Fruit fly (Drosophila melanogaster) whole organism, embryonic: ENCODE measurements around the gene Apoltp.

ENCODE experiments used
- Blimp-1 ChIP-seq: fragments of 200-800 bp; sonication (Bioruptor generic); optimal IDR thresholded peaks from 3 replicates; lab custom pipeline; 2018; ENCODE audit warnings: missing biosample characterization, missing genetic modification characterization, mild to moderate bottlenecking, moderate library complexity, missing genetic modification reagents
- CG10321 ChIP-seq: fragments of 200-800 bp; sonication (Bioruptor generic); IDR thresholded peaks from 2 replicates; pipeline ENCODE4 v1.3.6; 2022; ENCODE audit warnings: missing biosample characterization, missing genetic modification characterization
- CG10431 ChIP-seq: fragments of 200-800 bp; sonication (Bioruptor generic); optimal IDR thresholded peaks from 3 replicates; lab custom pipeline; 2018; ENCODE audit warnings: missing biosample characterization, mild to moderate bottlenecking, missing genetic modification characterization
- CG10565 ChIP-seq: fragments of 200-800 bp; sonication (Bioruptor generic); optimal IDR thresholded peaks from 3 replicates; lab custom pipeline; 2016; ENCODE audit warnings: missing biosample characterization, mild to moderate bottlenecking, missing genetic modification characterization
- CG11456 ChIP-seq: fragments of 200-800 bp; sonication (Bioruptor generic); IDR thresholded peaks from 3 replicates; pipeline ENCODE4 v1.3.6; 2022; ENCODE audit warnings: missing biosample characterization, missing genetic modification characterization
- CG12391 ChIP-seq: fragments of 200-800 bp; sonication (Bioruptor generic); optimal IDR thresholded peaks from 3 replicates; lab custom pipeline; 2018; ENCODE audit warnings: missing biosample characterization, mild to moderate bottlenecking, missing genetic modification characterization, moderate library complexity
- CG13287 ChIP-seq: fragments of 200-800 bp; sonication (Bioruptor generic); IDR thresholded peaks from 2 replicates; pipeline ENCODE4 v1.3.6; 2022; ENCODE audit warnings: missing biosample characterization, missing genetic modification characterization; ENCODE audit not compliant: partially characterized antibody
- CG14860 ChIP-seq: fragments of 200-800 bp; sonication (Bioruptor generic); IDR thresholded peaks from 3 replicates; pipeline ENCODE4 v1.3.6; 2022; ENCODE audit warnings: missing biosample characterization, missing genetic modification characterization; ENCODE audit not compliant: partially characterized antibody
- CG15269 ChIP-seq: fragments of 200-800 bp; sonication (Bioruptor generic); optimal IDR thresholded peaks from 2 replicates; lab custom pipeline; 2018; ENCODE audit warnings: missing biosample characterization, mild to moderate bottlenecking, missing genetic modification characterization, moderate library complexity
- CG16815 ChIP-seq: fragments of 200-800 bp; sonication (Bioruptor generic); optimal IDR thresholded peaks from 3 replicates; lab custom pipeline; 2017; ENCODE audit warnings: missing biosample characterization, mild to moderate bottlenecking, missing genetic modification characterization
- CG1832 ChIP-seq: fragments of 200-800 bp; sonication (Bioruptor generic); optimal IDR thresholded peaks from 2 replicates; lab custom pipeline; 2017; ENCODE audit warnings: missing biosample characterization, mild to moderate bottlenecking, missing genetic modification characterization, inconsistent platforms
- CG18764 ChIP-seq: fragments of 200-800 bp; sonication (Bioruptor generic); optimal IDR thresholded peaks from 3 replicates; lab custom pipeline; 2016; ENCODE audit warnings: missing biosample characterization, missing genetic modification characterization
- CG2678 ChIP-seq: fragments of 200-800 bp; sonication (Bioruptor generic); optimal IDR thresholded peaks from 3 replicates; lab custom pipeline; 2019; ENCODE audit warnings: missing biosample characterization, mild to moderate bottlenecking, missing genetic modification characterization, moderate library complexity
- CG3065 ChIP-seq: fragments of 200-800 bp; sonication (Bioruptor generic); optimal IDR thresholded peaks from 2 replicates; lab custom pipeline; 2016; ENCODE audit warnings: missing biosample characterization, missing genetic modification characterization
- CG4404 ChIP-seq: fragments of 200-800 bp; sonication (Bioruptor generic); IDR thresholded peaks from 2 replicates; pipeline ENCODE4 v1.3.6; 2022; ENCODE audit warnings: missing biosample characterization, missing genetic modification characterization
- CG4617 ChIP-seq: fragments of 200-800 bp; sonication (Bioruptor generic); optimal IDR thresholded peaks from 3 replicates; lab custom pipeline; 2016; ENCODE audit warnings: missing biosample characterization, missing genetic modification characterization, borderline replicate concordance
- CG4707 ChIP-seq: fragments of 200-800 bp; sonication (Bioruptor generic); optimal IDR thresholded peaks from 2 replicates; lab custom pipeline; 2018; ENCODE audit warnings: missing biosample characterization, mild to moderate bottlenecking, missing genetic modification characterization, moderate library complexity
- CG8089 ChIP-seq: fragments of 200-800 bp; sonication (Bioruptor generic); optimal IDR thresholded peaks from 3 replicates; lab custom pipeline; 2016; ENCODE audit warnings: missing biosample characterization, missing genetic modification characterization
- CG8281 ChIP-seq: fragments of 200-800 bp; sonication (Bioruptor generic); optimal IDR thresholded peaks from 2 replicates; lab custom pipeline; 2018; ENCODE audit warnings: missing biosample characterization, mild to moderate bottlenecking, missing genetic modification characterization, moderate library complexity
- CG8290 ChIP-seq, 3 experiments: fragments of 200-800 bp; sonication (Bioruptor generic); optimal IDR thresholded peaks; 2 replicates each; lab custom pipeline; 2016 to 2019; ENCODE audit warnings: missing biosample characterization in 3 of 3, missing genetic modification characterization in 3 of 3, mild to moderate bottlenecking in 2 of 3, moderate library complexity in 1 of 3
- CG9215 ChIP-seq: fragments of 200-800 bp; sonication (Bioruptor generic); IDR thresholded peaks from 2 replicates; pipeline ENCODE4 v1.3.6; 2022; ENCODE audit warnings: missing biosample characterization, missing genetic modification characterization
- ERR ChIP-seq: fragments of 200-800 bp; sonication (Bioruptor generic); optimal IDR thresholded peaks from 2 replicates; lab custom pipeline; 2016; ENCODE audit warnings: missing biosample characterization, missing genetic modification characterization
- Elba2 ChIP-seq: fragments of 200-800 bp; sonication (Bioruptor generic); optimal IDR thresholded peaks from 3 replicates; lab custom pipeline; 2016; ENCODE audit warnings: missing biosample characterization, missing genetic modification characterization
- HLH3B ChIP-seq: fragments of 200-800 bp; sonication (Bioruptor generic); IDR thresholded peaks from 2 replicates; pipeline ENCODE4 v1.3.6; 2022; ENCODE audit warnings: missing biosample characterization, missing genetic modification characterization
- Jarid2 ChIP-seq: fragments of 200-800 bp; sonication (Bioruptor generic); optimal IDR thresholded peaks from 3 replicates; lab custom pipeline; 2017; ENCODE audit warnings: mild to moderate bottlenecking, missing biosample characterization, missing genetic modification reagents, missing genetic modification characterization
- Lim3 ChIP-seq: fragments of 200-800 bp; sonication (Bioruptor generic); IDR thresholded peaks from 2 replicates; pipeline ENCODE4 v1.3.6; 2022; ENCODE audit warnings: missing biosample characterization, missing genetic modification characterization
- Lpt ChIP-seq: fragments of >200 bp; optimal IDR thresholded peaks from 2 replicates; lab custom pipeline; 2018; ENCODE audit warnings: missing biosample characterization, missing genetic modification characterization
- Max ChIP-seq: fragments of 200-800 bp; sonication (Bioruptor generic); optimal IDR thresholded peaks from 2 replicates; lab custom pipeline; 2016; ENCODE audit warnings: missing biosample characterization, mild to moderate bottlenecking, missing genetic modification characterization
- Med ChIP-seq: fragments of 200-800 bp; sonication (Bioruptor generic); peaks from one replicate; lab custom pipeline; 2016; ENCODE audit warnings: missing biosample characterization, missing genetic modification characterization, mild to moderate bottlenecking, inconsistent platforms, moderate library complexity
- NC2β ChIP-seq: fragments of 200-800 bp; sonication (Bioruptor generic); optimal IDR thresholded peaks from 2 replicates; lab custom pipeline; 2016; ENCODE audit warnings: missing biosample characterization, missing genetic modification characterization
- Rfx ChIP-seq: fragments of 200-800 bp; sonication (Bioruptor generic); IDR thresholded peaks from 2 replicates; pipeline ENCODE4 v1.3.6; 2022; ENCODE audit warnings: missing biosample characterization, missing genetic modification characterization
- Sry-β ChIP-seq: fragments of 200-800 bp; sonication (Bioruptor generic); optimal IDR thresholded peaks from 2 replicates; lab custom pipeline; 2018; ENCODE audit warnings: missing biosample characterization, mild to moderate bottlenecking, missing genetic modification characterization, moderate library complexity
- ase ChIP-seq: fragments of 200-800 bp; sonication (Bioruptor generic); IDR thresholded peaks from 3 replicates; pipeline ENCODE4 v1.3.6; 2022; ENCODE audit warnings: missing biosample characterization, missing genetic modification characterization
- bsh ChIP-seq, 2 experiments: fragments of 200-800 bp; sonication (Bioruptor generic); optimal IDR thresholded peaks; 2 replicates each; lab custom pipeline; 2017 to 2018; ENCODE audit warnings: mild to moderate bottlenecking in 2 of 2, missing biosample characterization in 2 of 2, missing genetic modification characterization in 2 of 2, moderate library complexity in 1 of 2
- btn ChIP-seq: fragments of 200-800 bp; sonication (Bioruptor generic); optimal IDR thresholded peaks from 2 replicates; lab custom pipeline; 2016; ENCODE audit warnings: missing biosample characterization, missing genetic modification characterization
- eve ChIP-seq, 2 experiments: fragments of >200 bp; optimal IDR thresholded peaks; 2 replicates each; lab custom pipeline; 2017; ENCODE audit warnings: missing biosample characterization in 2 of 2, missing genetic modification characterization in 2 of 2
- ftz-f1 ChIP-seq: fragments of 200-800 bp; sonication (Bioruptor generic); optimal IDR thresholded peaks from 2 replicates; lab custom pipeline; 2016; ENCODE audit warnings: missing biosample characterization, missing genetic modification characterization
- gsb-n ChIP-seq: fragments of 200-800 bp; sonication (Bioruptor generic); optimal IDR thresholded peaks from 3 replicates; lab custom pipeline; 2018; ENCODE audit warnings: missing biosample characterization, mild to moderate bottlenecking, missing genetic modification characterization
- hbn ChIP-seq: fragments of 200-800 bp; sonication (Bioruptor generic); IDR thresholded peaks from 2 replicates; pipeline ENCODE4 v1.3.6; 2022; ENCODE audit warnings: missing biosample characterization, missing genetic modification characterization; ENCODE audit not compliant: partially characterized antibody
- hkb ChIP-seq, 2 experiments: fragments of 200-800 bp in 1 of 2; fragments of >200 bp in 1 of 2; sonication (Bioruptor generic) in 1 of 2; IDR thresholded peaks in 1 of 2; optimal IDR thresholded peaks in 1 of 2; 2 replicates each; pipeline versions ENCODE4 v1.3.6 to Lab custom; 2017 to 2022; ENCODE audit warnings: missing biosample characterization in 1 of 2, missing genetic modification characterization in 1 of 2
- lmd ChIP-seq: fragments of 200-800 bp; sonication (Bioruptor generic); IDR thresholded peaks from 2 replicates; pipeline ENCODE4 v1.3.6; 2022; ENCODE audit warnings: missing biosample characterization, missing genetic modification characterization
- nerfin-2 ChIP-seq: fragments of 200-800 bp; sonication (Bioruptor generic); IDR thresholded peaks from 2 replicates; pipeline ENCODE4 v1.3.6; 2022; ENCODE audit warnings: missing biosample characterization, missing genetic modification characterization; ENCODE audit not compliant: partially characterized antibody
- pho ChIP-seq: fragments of 200-800 bp; sonication (Bioruptor generic); optimal IDR thresholded peaks from 2 replicates; lab custom pipeline; 2016; ENCODE audit warnings: missing biosample characterization, missing genetic modification characterization
- prd ChIP-seq, 3 experiments: fragments of >200 bp in 2 of 3; fragments of 200-800 bp in 1 of 3; sonication (Bioruptor generic) in 1 of 3; optimal IDR thresholded peaks in 2 of 3; IDR thresholded peaks in 1 of 3; 2 replicates in 2 of 3; 3 replicates in 1 of 3; pipeline versions ENCODE4 v1.3.6 to Lab custom; 2017 to 2022; ENCODE audit warnings: missing biosample characterization in 1 of 3, missing genetic modification characterization in 1 of 3
- sr ChIP-seq: fragments of 200-800 bp; sonication (Bioruptor generic); IDR thresholded peaks from 3 replicates; pipeline ENCODE4 v1.3.6; 2022; ENCODE audit warnings: missing biosample characterization, missing genetic modification characterization
- usp ChIP-seq: fragments of >200 bp; optimal IDR thresholded peaks from 2 replicates; lab custom pipeline; 2017; ENCODE audit warnings: missing biosample characterization, missing genetic modification characterization
- vvl ChIP-seq: fragments of 200-800 bp; sonication (Bioruptor generic); IDR thresholded peaks from 2 replicates; pipeline ENCODE4 v1.3.6; 2022; ENCODE audit warnings: missing biosample characterization, missing genetic modification characterization
- zen ChIP-seq: fragments of 200-800 bp; sonication (Bioruptor generic); optimal IDR thresholded peaks from 3 replicates; lab custom pipeline; 2018; ENCODE audit warnings: missing biosample characterization, mild to moderate bottlenecking, missing genetic modification characterization, moderate library complexity

The Apoltp gene

dm6 chr2L:9698923-9699493, 65.0 kb downstream of the Apoltp start, which contains the start of gene Pka-C1 (continued):
- TF ChIP-seq lmd (GFP tag; lab: Robert Waterston, UW) (peak; percentile 53), CG4617 (GFP tag; lab: Kevin White, UChicago) (peak; percentile 32), CG12391 (tag; lab: Kevin White, UChicago) (peak; percentile 44), ERR (GFP tag; lab: Kevin White, UChicago) (no peak), HLH3B (GFP tag; lab: Robert Waterston, UW) (no peak), CG8089 (GFP tag; lab: Kevin White, UChicago) (no peak), Jarid2 (peak; percentile 95), CG14860 (no peak), hkb (optimal IDR thresholded peaks at IDR 0.05; lab: Kevin White, UChicago) (no peak), hkb (GFP tag; IDR thresholded peaks at IDR 0.05; lab: Robert Waterston, UW) (peak; percentile 40; the same call in 1 of the 2 replicates), gsb-n (tag; lab: Kevin White, UChicago) (no peak), Elba2 (GFP tag; lab: Kevin White, UChicago) (no peak), zen (peak; percentile 54), CG16815 (no peak), Sry-β (GFP tag; lab: Kevin White, UChicago) (peak; percentile 11), CG13287 (peak; percentile 10; the same call in 1 of the 2 replicates), btn (GFP tag; lab: Kevin White, UChicago) (no peak), NC2β (GFP tag; lab: Kevin White, UChicago) (no peak), CG10431 (GFP tag; lab: Kevin White, UChicago) (no peak), pho (no peak), CG11456 (peak; percentile 67; the same call in 1 of the 3 replicates), CG18764 (no peak), ftz-f1 (GFP tag; lab: Kevin White, UChicago) (peak; percentile 14), CG3065 (GFP tag; lab: Kevin White, UChicago) (no peak), Med (GFP tag; lab: Kevin White, UChicago) (peak; percentile 90), usp (GFP tag; lab: Kevin White, UChicago) (no peak), CG4404 (0 out of 2 replicates have a peak, but pooled peaks have one; percentile 16), nerfin-2 (peak; percentile 22; the same call in 1 of the 2 replicates), CG2678 (tag; lab: Kevin White, UChicago) (peak; percentile 6), sr (peak; percentile 35; the same call in 1 of the 3 replicates), ase (0 out of 3 replicates have a peak, but pooled peaks have one; percentile 14), CG8281 (tag; lab: Kevin White, UChicago) (no peak), CG10565 (GFP tag; lab: Kevin White, UChicago) (no peak), hbn (no peak), Lpt (GFP tag; lab: Kevin White, UChicago) (no peak), CG10321 (GFP tag; lab: Robert Waterston, UW) (no peak; the same call in 1 of the 2 replicates), CG1832 (GFP tag; lab: Kevin White, UChicago) (no peak), CG15269 (tag; lab: Kevin White, UChicago) (peak; percentile 10), bsh (GFP tag; optimal IDR thresholded peaks at IDR 0.05; lab: Kevin White, UChicago) (peak in 1 of 2 experiments; percentile 16), Blimp-1 (no peak), CG8290 (GFP tag; optimal IDR thresholded peaks at IDR 0.05; lab: Kevin White, UChicago) (no peak), CG8290 (tag; optimal IDR thresholded peaks at IDR 0.05; lab: Kevin White, UChicago) (peak in 1 of 2 experiments; percentile 77), Rfx (GFP tag; lab: Robert Waterston, UW) (peak; percentile 72), eve (GFP tag; optimal IDR thresholded peaks at IDR 0.05; lab: Kevin White, UChicago) (peak in 1 of 2 experiments; percentile 83), Max (GFP tag; lab: Kevin White, UChicago) (no peak), Lim3 (GFP tag; lab: Robert Waterston, UW) (no peak), vvl (GFP tag; lab: Robert Waterston, UW) (peak; percentile 35), CG4707 (no peak), CG9215 (GFP tag; lab: Robert Waterston, UW) (peak; percentile 41; the same call in 1 of the 2 replicates), prd (optimal IDR thresholded peaks at IDR 0.05; lab: Kevin White, UChicago) (no peak), prd (GFP tag; IDR thresholded peaks at IDR 0.05; lab: Robert Waterston, UW) (peak; percentile 62)
